Worm (Caenorhabditis elegans) whole organism, young adult: ENCODE measurements around the gene C27D6.1.

Source experiments
- ama-1 ChIP-seq, 3 experiments: fragments of 150-350 bp in 1 of 3; sonication (generic microtip) in 2 of 3; optimal IDR thresholded peaks; 2 replicates each; lab custom pipeline; 2014 to 2018; ENCODE audit warnings: missing biosample characterization in 2 of 3, missing genetic modification characterization in 2 of 3, missing genetic modification reagents in 2 of 3
- attf-6 ChIP-seq: fragments of 200-800 bp; sonication (Bioruptor generic); IDR thresholded peaks from 2 replicates; pipeline ENCODE4 v1.3.6; 2022; ENCODE audit warnings: missing genetic modification reagents, missing genetic modification characterization, missing compliant biosample characterization
- dpl-1 ChIP-seq: fragments of 150-350 bp; optimal IDR thresholded peaks from 2 replicates; lab custom pipeline; 2014; ENCODE audit warnings: missing biosample characterization, missing genetic modification reagents, missing genetic modification characterization
- egl-18 ChIP-seq: fragments of 200-800 bp; sonication (Bioruptor generic); IDR thresholded peaks from 2 replicates; pipeline ENCODE4 v1.3.6; 2022; ENCODE audit warnings: missing genetic modification reagents, missing genetic modification characterization, missing compliant biosample characterization
- hlh-12 ChIP-seq: sonication (generic microtip); optimal IDR thresholded peaks from 2 replicates; lab custom pipeline; 2016; ENCODE audit warnings: missing genetic modification characterization, missing compliant biosample characterization
- lin-26 ChIP-seq: fragments of 200-800 bp; sonication (Bioruptor generic); IDR thresholded peaks from 2 replicates; pipeline ENCODE4 v1.3.6; 2022; ENCODE audit warnings: missing genetic modification reagents, missing genetic modification characterization, missing compliant biosample characterization
- mel-28 ChIP-seq: sonication (generic microtip); optimal IDR thresholded peaks from 2 replicates; lab custom pipeline; 2016; ENCODE audit warnings: borderline replicate concordance, mild to moderate bottlenecking, missing genetic modification characterization, missing compliant biosample characterization
- nfya-1 ChIP-seq: sonication (generic microtip); optimal IDR thresholded peaks from 2 replicates; lab custom pipeline; 2017; ENCODE audit warnings: antibody characterized with exemption, missing compliant biosample characterization, missing genetic modification characterization, borderline replicate concordance; ENCODE audit not compliant: insufficient read depth
- pbrm-1 ChIP-seq: fragments of 200-800 bp; sonication (Bioruptor generic); IDR thresholded peaks from 2 replicates; pipeline ENCODE4 v1.3.6; 2022; ENCODE audit warnings: missing genetic modification reagents, missing genetic modification characterization, missing compliant biosample characterization
- rec-8 ChIP-seq, 2 experiments: sonication (generic microtip); optimal IDR thresholded peaks; 2 replicates each; lab custom pipeline; 2016; ENCODE audit warnings: mild to moderate bottlenecking in 2 of 2, missing genetic modification characterization in 2 of 2, missing genetic modification reagents in 2 of 2, missing genotype in 2 of 2, missing biosample characterization in 1 of 2, missing compliant biosample characterization in 1 of 2, moderate library complexity in 1 of 2

ce11 chrII:5194066-5194465, 21.5 kb downstream of the C27D6.1 start, which contains the start of gene msp-49:
- TF ChIP-seq lin-26 (GFP tag; lab: Robert Waterston, UW) (no peak), hlh-12 (no peak), attf-6 (GFP tag; lab: Robert Waterston, UW) (no peak), mel-28 (no peak), pbrm-1 (no peak), egl-18 (GFP tag; lab: Robert Waterston, UW) (no peak), rec-8 (tag; optimal IDR thresholded peaks at IDR 0.05; lab: Kevin White, UChicago) (no peak), dpl-1 (no peak), ama-1 (optimal IDR thresholded peaks at IDR 0.05; lab: Kevin White, UChicago) (no peak), ama-1 (GFP tag; optimal IDR thresholded peaks at IDR 0.05; lab: Kevin White, UChicago) (no peak), nfya-1 (tag; lab: Kevin White, UChicago) (no peak)
